Fruit fly (Drosophila melanogaster) Kc167 (cell line): Measurements from ENCODE around the gene Aps.

Experiments
- insv ChIP-seq: fragments of >200 bp; optimal IDR thresholded peaks from 3 replicates; lab custom pipeline; 2018; ENCODE audit warnings: missing external identifiers
- psq ChIP-seq: fragments of >200 bp; optimal IDR thresholded peaks from 2 replicates; lab custom pipeline; 2017; ENCODE audit warnings: missing external identifiers

dm6 chr3L:10878842-10879241, 20.1 kb downstream of the Aps start, which contains the start of the genes CG6418 and Blos4:
- TF ChIP-seq psq (no peak), insv (no peak)
